Worm (Caenorhabditis elegans) whole organism, young adult: ENCODE measurements around the gene glr-5.

Experiments
- B0035.1 ChIP-seq: sonication (generic microtip); optimal IDR thresholded peaks from 2 replicates; lab custom pipeline; 2016; ENCODE audit warnings: missing genetic modification characterization, mild to moderate bottlenecking, missing compliant biosample characterization, missing genotype, missing genetic modification reagents
- F39B2.1 ChIP-seq: fragments of 200-800 bp; sonication (Bioruptor generic); IDR thresholded peaks from 2 replicates; pipeline ENCODE4 v1.3.6; 2022; ENCODE audit warnings: missing genetic modification reagents, missing genetic modification characterization, missing compliant biosample characterization
- F52B5.7 ChIP-seq: sonication (generic microtip); optimal IDR thresholded peaks from 2 replicates; lab custom pipeline; 2016; ENCODE audit warnings: mild to moderate bottlenecking, missing genetic modification characterization, missing compliant biosample characterization
- Y53F4B.3 ChIP-seq: fragments of 200-800 bp; sonication (Bioruptor generic); IDR thresholded peaks from 2 replicates; pipeline ENCODE4 v1.3.6; 2022; ENCODE audit warnings: missing genetic modification reagents, missing genetic modification characterization, missing compliant biosample characterization
- Y53G8AR.9 ChIP-seq: fragments of 200-800 bp; sonication (Bioruptor generic); conservative IDR thresholded peaks from 2 replicates; pipeline ENCODE4 v1.3.6; 2022; ENCODE audit warnings: missing genetic modification reagents, missing genetic modification characterization, missing compliant biosample characterization
- atf-7 ChIP-seq: sonication (generic microtip); optimal IDR thresholded peaks from 2 replicates; lab custom pipeline; 2017; ENCODE audit warnings: mild to moderate bottlenecking, missing genetic modification characterization, missing compliant biosample characterization
- athp-1 ChIP-seq: sonication (generic microtip); optimal IDR thresholded peaks from 2 replicates; lab custom pipeline; 2017; ENCODE audit warnings: mild to moderate bottlenecking, missing genetic modification characterization, missing compliant biosample characterization
- attf-3 ChIP-seq: fragments of 200-800 bp; sonication (Bioruptor generic); conservative IDR thresholded peaks from 2 replicates; pipeline ENCODE4 v1.3.6; 2022; ENCODE audit warnings: missing genetic modification reagents, missing genetic modification characterization, missing compliant biosample characterization
- attf-6 ChIP-seq: fragments of 200-800 bp; sonication (Bioruptor generic); IDR thresholded peaks from 2 replicates; pipeline ENCODE4 v1.3.6; 2022; ENCODE audit warnings: missing genetic modification reagents, missing genetic modification characterization, missing compliant biosample characterization
- cebp-1 ChIP-seq, 2 experiments: fragments of 200-800 bp in 1 of 2; sonication (Bioruptor generic) in 1 of 2; sonication (generic microtip) in 1 of 2; IDR thresholded peaks in 1 of 2; optimal IDR thresholded peaks in 1 of 2; 2 replicates each; pipeline versions ENCODE4 v1.3.6 to Lab custom; 2017 to 2022; ENCODE audit warnings: missing compliant biosample characterization in 2 of 2, missing genetic modification characterization in 2 of 2, mild to moderate bottlenecking in 1 of 2, missing genetic modification reagents in 1 of 2, moderate library complexity in 1 of 2
- ceh-40 ChIP-seq: fragments of 200-800 bp; sonication (Bioruptor generic); IDR thresholded peaks from 2 replicates; pipeline ENCODE4 v1.3.6; 2022; ENCODE audit warnings: missing genetic modification characterization, missing compliant biosample characterization
- ceh-58 ChIP-seq: fragments of 200-800 bp; sonication (Bioruptor generic); IDR thresholded peaks from 2 replicates; pipeline ENCODE4 v1.3.6; 2022; ENCODE audit warnings: missing genetic modification characterization, missing compliant biosample characterization
- efl-1 ChIP-seq: fragments of 150-350 bp; optimal IDR thresholded peaks from 2 replicates; lab custom pipeline; 2014; ENCODE audit warnings: missing biosample characterization, missing genetic modification reagents, missing genetic modification characterization
- egl-44 ChIP-seq: fragments of 200-800 bp; sonication (Bioruptor generic); IDR thresholded peaks from 2 replicates; pipeline ENCODE4 v1.3.6; 2022; ENCODE audit warnings: missing genetic modification reagents, missing genetic modification characterization, missing compliant biosample characterization
- egrh-3 ChIP-seq: fragments of 200-800 bp; sonication (Bioruptor generic); IDR thresholded peaks from 2 replicates; pipeline ENCODE4 v1.3.6; 2022; ENCODE audit warnings: missing genetic modification reagents, missing genetic modification characterization, missing compliant biosample characterization
- ets-4 ChIP-seq: fragments of 200-800 bp; sonication (Bioruptor generic); optimal IDR thresholded peaks from 2 replicates; lab custom pipeline; 2018; ENCODE audit warnings: mild to moderate bottlenecking, missing genetic modification characterization, missing compliant biosample characterization
- hmg-20 ChIP-seq: fragments of 200-800 bp; sonication (Bioruptor generic); IDR thresholded peaks from 2 replicates; pipeline ENCODE4 v1.3.6; 2022; ENCODE audit warnings: missing genetic modification reagents, missing genetic modification characterization, missing compliant biosample characterization
- let-526 ChIP-seq: fragments of 200-800 bp; sonication (Bioruptor generic); IDR thresholded peaks from 2 replicates; pipeline ENCODE4 v1.3.6; 2022; ENCODE audit warnings: missing genetic modification reagents, missing genetic modification characterization, missing compliant biosample characterization
- let-607 ChIP-seq, 2 experiments: fragments of 200-800 bp in 1 of 2; sonication (Bioruptor generic) in 1 of 2; sonication (generic microtip) in 1 of 2; optimal IDR thresholded peaks; 2 replicates each; lab custom pipeline; 2016 to 2018; ENCODE audit warnings: mild to moderate bottlenecking in 2 of 2, missing compliant biosample characterization in 2 of 2, missing genetic modification characterization in 2 of 2, moderate library complexity in 2 of 2, missing genotype in 1 of 2
- lin-35 ChIP-seq, 3 experiments: fragments of 150-350 bp in 2 of 3; sonication (generic microtip) in 1 of 3; optimal IDR thresholded peaks; 2 replicates each; lab custom pipeline; 2014 to 2018; ENCODE audit warnings: missing biosample characterization in 3 of 3, missing genetic modification characterization in 3 of 3, missing genetic modification reagents in 3 of 3
- madf-3 ChIP-seq: fragments of 200-800 bp; sonication (Bioruptor generic); IDR thresholded peaks from 2 replicates; pipeline ENCODE4 v1.3.6; 2022; ENCODE audit warnings: missing genetic modification reagents, missing genetic modification characterization, missing compliant biosample characterization
- madf-8 ChIP-seq: fragments of 200-800 bp; sonication (Bioruptor generic); conservative IDR thresholded peaks from 2 replicates; pipeline ENCODE4 v1.3.6; 2022; ENCODE audit warnings: missing genetic modification reagents, missing genetic modification characterization, missing compliant biosample characterization
- nhr-80 ChIP-seq: sonication (generic microtip); optimal IDR thresholded peaks from 2 replicates; lab custom pipeline; 2016; ENCODE audit warnings: missing genetic modification characterization, missing compliant biosample characterization
- pha-4 ChIP-seq: fragments of 150-350 bp; sonication (generic microtip); optimal IDR thresholded peaks from 2 replicates; lab custom pipeline; 2014; ENCODE audit warnings: missing biosample characterization, missing genetic modification reagents, missing genetic modification characterization
- sptf-2 ChIP-seq: fragments of 200-800 bp; sonication (Bioruptor generic); optimal IDR thresholded peaks from 2 replicates; lab custom pipeline; 2018; ENCODE audit warnings: mild to moderate bottlenecking, missing genetic modification characterization, missing compliant biosample characterization
- tbp1 ChIP-seq: fragments of 200-800 bp; sonication (Bioruptor generic); optimal IDR thresholded peaks from 2 replicates; lab custom pipeline; 2018; ENCODE audit warnings: mild to moderate bottlenecking, missing genetic modification characterization, missing compliant biosample characterization
- tlf-1 ChIP-seq: fragments of 200-800 bp; sonication (Bioruptor generic); optimal IDR thresholded peaks from 2 replicates; lab custom pipeline; 2018; ENCODE audit warnings: mild to moderate bottlenecking, missing genetic modification characterization, missing compliant biosample characterization
- unc-62 ChIP-seq: fragments of 150-350 bp; optimal IDR thresholded peaks from 2 replicates; lab custom pipeline; 2014; ENCODE audit warnings: missing biosample characterization, missing genetic modification reagents, missing genetic modification characterization
- ztf-22 ChIP-seq: fragments of 200-800 bp; sonication (Bioruptor generic); optimal IDR thresholded peaks from 2 replicates; lab custom pipeline; 2018; ENCODE audit warnings: mild to moderate bottlenecking, missing genetic modification characterization, moderate library complexity, missing compliant biosample characterization

The glr-5 gene

ce11 chrV:8767493-8767892, 51.2 kb downstream of the glr-5 start:
- no peak for TF ChIP-seq madf-8 (GFP tag; lab: Robert Waterston, UW)
- TF ChIP-seq nhr-80, result peak; percentile 15

- TF ChIP-seq pha-4 (tag; lab: Kevin White, UChicago) (peak; percentile 54), hmg-20 (no peak), tlf-1 (GFP tag; lab: Kevin White, UChicago) (peak; percentile 30), attf-6 (no peak), let-607 (tag; optimal IDR thresholded peaks at IDR 0.05; lab: Kevin White, UChicago) (peak in 1 of 2 experiments; percentile 48), ets-4 (peak; percentile 76), let-526 (GFP tag; lab: Robert Waterston, UW) (no peak), atf-7 (tag; lab: Kevin White, UChicago) (peak; percentile 49), nhr-80 (peak; percentile 89), efl-1 (GFP tag; lab: Kevin White, UChicago) (no peak), egl-44 (GFP tag; lab: Robert Waterston, UW) (peak; percentile 71), unc-62 (GFP tag; lab: Kevin White, UChicago) (peak; percentile 85), ztf-22 (GFP tag; lab: Kevin White, UChicago) (peak; percentile 74)
Observed at ce11 chrV:8768481-8768959, 52.2 kb downstream of the glr-5 start, which contains the start of gene B0507.3. TSS of gene B0507.3 (plus strand) at chrV:8768909.

- TF ChIP-seq B0035.1 (tag; lab: Kevin White, UChicago), result no peak
- TF ChIP-seq tbp1, result peak; percentile 1
- no peak for TF ChIP-seq ceh-58
- TF ChIP-seq Y53F4B.3 (GFP tag; lab: Robert Waterston, UW), result no peak
- TF ChIP-seq tlf-1 (GFP tag; lab: Kevin White, UChicago), result peak; percentile 6
- no peak for TF ChIP-seq F39B2.1 (GFP tag; lab: Robert Waterston, UW)
- TF ChIP-seq egrh-3, result no peak
- TF ChIP-seq nhr-80, result peak; percentile 72
- no peak for TF ChIP-seq ceh-40
- peak; percentile 59 for TF ChIP-seq atf-7 (tag; lab: Kevin White, UChicago)
- no peak for TF ChIP-seq sptf-2
- TF ChIP-seq Y53G8AR.9 (GFP tag; lab: Robert Waterston, UW), result no peak
- no peak for TF ChIP-seq F52B5.7 (tag; lab: Kevin White, UChicago)
- no peak for TF ChIP-seq cebp-1 (GFP tag; IDR thresholded peaks at IDR 0.05; lab: Robert Waterston, UW)
- peak; percentile 72 for TF ChIP-seq cebp-1 (tag; optimal IDR thresholded peaks at IDR 0.05; lab: Kevin White, UChicago)
- TF ChIP-seq attf-3 (GFP tag; lab: Robert Waterston, UW), result no peak
- TF ChIP-seq lin-35 (GFP tag; optimal IDR thresholded peaks at IDR 0.05; lab: Kevin White, UChicago), result no peak
- TF ChIP-seq ets-4, result peak; percentile 84
- TF ChIP-seq ztf-22 (GFP tag; lab: Kevin White, UChicago), result peak; percentile 68
- peak; percentile 35 to 86 for TF ChIP-seq let-607 (tag; optimal IDR thresholded peaks at IDR 0.05; lab: Kevin White, UChicago)
- TF ChIP-seq madf-3 (GFP tag; lab: Robert Waterston, UW), result no peak
- TF ChIP-seq athp-1 (tag; lab: Kevin White, UChicago), result no peak
Observed at ce11 chrV:8769154-8769553, 52.9 kb downstream of the glr-5 start.
